Worm (Caenorhabditis elegans): Measurements from ENCODE around the gene W05H5.1.

DNA sequence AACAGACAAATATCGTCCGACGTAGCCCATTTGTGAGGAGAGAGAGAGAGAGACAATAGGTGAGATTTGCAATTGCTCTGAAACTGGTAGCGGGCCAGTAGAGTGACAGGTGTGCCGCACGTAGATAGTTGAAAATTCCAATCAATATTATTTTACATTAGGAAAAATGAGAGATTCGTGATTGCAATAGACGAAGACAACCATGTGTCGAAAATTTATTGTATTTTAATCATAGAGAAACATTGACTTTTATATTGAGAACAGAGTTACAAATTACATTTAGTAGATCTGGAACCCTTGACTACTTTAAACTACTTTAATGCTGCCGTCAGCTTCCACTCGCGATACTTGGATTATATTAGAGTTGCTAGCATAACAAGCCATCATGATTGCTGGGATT is 32.2 kb downstream of the W05H5.1 start, which contains the start of gene Y57A10C.1:
- TF ChIP-seq klf-2 (GFP tag; conservative IDR thresholded peaks at IDR 0.05), result no peak
- TF ChIP-seq T22C8.4 (GFP tag; IDR thresholded peaks at IDR 0.05), result no peak
- TF ChIP-seq cog-1 (tag; optimal IDR thresholded peaks at IDR 0.05), result no peak
- no peak for TF ChIP-seq ref-1 (GFP tag; conservative IDR thresholded peaks at IDR 0.05)
- no peak for TF ChIP-seq med-1 (GFP tag; optimal IDR thresholded peaks at IDR 0.05; ENCODE audit: insufficient read depth)

All from whole organism, midembryonic.